Fruit fly (Drosophila melanogaster): Measurements from ENCODE around the gene CG14770.

The CG14770 gene

DNA sequence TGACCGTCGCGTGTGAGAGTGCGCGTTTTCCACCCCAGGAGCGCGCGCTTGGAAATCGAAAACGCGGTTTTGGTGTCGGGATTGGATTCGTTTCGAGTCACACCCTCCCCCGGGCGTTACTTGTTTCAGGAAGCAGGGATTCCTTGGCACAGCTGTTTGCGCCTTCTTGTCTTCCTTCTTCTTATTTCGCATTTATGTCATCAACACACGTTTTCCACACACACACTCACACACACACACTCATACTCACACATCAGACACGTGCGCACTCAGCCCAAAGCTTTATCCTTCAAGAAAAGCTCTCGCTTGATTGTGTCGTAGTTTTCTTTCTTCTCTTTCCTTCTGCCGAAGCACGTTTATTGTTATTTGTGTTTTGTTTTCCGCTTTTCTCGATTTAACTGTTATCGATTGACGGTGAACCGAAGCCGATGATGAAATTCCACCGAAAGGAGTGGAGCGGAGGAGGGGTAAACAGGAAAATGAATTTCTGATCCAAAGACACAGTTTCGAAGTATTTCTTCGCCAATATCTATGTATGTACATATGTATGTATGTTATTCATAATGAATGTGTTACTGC lies 12.5 kb downstream of the CG14770 start (continued):
- TF ChIP-seq CG3407 (GFP tag; optimal IDR thresholded peaks at IDR 0.05) (no peak), CG9609 (GFP tag; optimal IDR thresholded peaks at IDR 0.05) (no peak), Dll (GFP tag; IDR thresholded peaks at IDR 0.05; ENCODE audit: partially characterized antibody) (no peak), CG15696 (tag; optimal IDR thresholded peaks at IDR 0.05) (no peak), CG10654 (GFP tag; optimal IDR thresholded peaks at IDR 0.05) (no peak), dysf (GFP tag; IDR thresholded peaks at IDR 0.05) (no peak), Dip2 (GFP tag; IDR thresholded peaks at IDR 0.05) (no peak), Mes4 (GFP tag; optimal IDR thresholded peaks at IDR 0.05) (no peak), CG9932 (GFP tag; IDR thresholded peaks at IDR 0.05) (no peak), jigr1 (GFP tag; IDR thresholded peaks at IDR 0.05) (no peak), cad (GFP tag; optimal IDR thresholded peaks at IDR 0.05) (no peak), CG42726 (GFP tag; IDR thresholded peaks at IDR 0.05; ENCODE audit: partially characterized antibody) (no peak), ewg (GFP tag; optimal IDR thresholded peaks at IDR 0.05) (peak; percentile 30), CG31365 (tag; optimal IDR thresholded peaks at IDR 0.05) (no peak)

DNA sequence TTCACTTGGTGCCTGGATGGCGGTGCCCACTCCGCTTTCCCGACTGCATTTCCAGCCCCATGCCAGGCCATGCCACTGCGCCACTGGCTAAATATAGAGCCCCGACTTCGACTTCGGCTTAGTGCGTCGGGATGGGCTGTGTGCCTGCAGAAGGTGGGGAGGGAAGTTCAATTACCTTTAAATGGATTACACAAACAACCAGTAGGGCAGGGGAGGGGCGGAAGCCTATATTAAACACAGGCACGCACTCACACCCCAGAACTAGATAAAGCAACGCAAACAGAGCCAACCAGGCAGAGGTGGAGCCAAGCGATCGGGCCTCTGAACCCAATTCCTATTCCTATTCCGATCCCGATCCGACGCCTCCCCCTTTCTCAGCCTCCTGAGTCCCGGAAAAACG lies 13.4 kb downstream of the CG14770 start:
- TF ChIP-seq Med (GFP tag) (peak; percentile 40), CG14965 (GFP tag; optimal IDR thresholded peaks at IDR 0.05; ENCODE audit: borderline replicate concordance) (no peak), crol (GFP tag; IDR thresholded peaks at IDR 0.05) (peak; percentile 63), Fer2 (tag; optimal IDR thresholded peaks at IDR 0.05) (no peak), CG17612 (GFP tag; IDR thresholded peaks at IDR 0.05) (no peak), NC2α (GFP tag; optimal IDR thresholded peaks at IDR 0.05) (no peak), CG8359 (GFP tag; optimal IDR thresholded peaks at IDR 0.05; ENCODE audit: borderline replicate concordance) (no peak), ATbp (GFP tag; optimal IDR thresholded peaks at IDR 0.05) (no peak), CG10267 (tag; optimal IDR thresholded peaks at IDR 0.05) (no peak)

DNA sequence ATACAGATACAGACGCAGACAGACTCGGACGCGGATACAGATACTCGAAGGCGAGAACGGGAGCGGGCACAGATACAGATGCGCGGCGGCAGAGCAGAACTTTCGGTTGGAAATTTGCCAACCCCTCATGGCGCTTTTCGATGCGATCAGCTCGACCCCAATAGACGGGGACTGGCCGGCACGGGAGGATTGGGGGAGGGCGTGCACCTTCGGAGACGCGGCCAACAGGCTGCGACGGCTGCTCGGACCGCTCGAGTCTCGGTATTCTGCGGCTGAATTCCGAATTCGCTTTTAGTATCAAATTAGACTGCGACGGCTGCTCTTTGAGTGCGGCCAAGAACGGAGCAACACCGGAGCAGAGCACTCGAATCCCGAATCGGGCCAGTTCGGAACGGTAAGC lies 15.2 kb downstream of the CG14770 start:
- TF ChIP-seq dysf (GFP tag; IDR thresholded peaks at IDR 0.05): no peak
- no peak for TF ChIP-seq H2.0 (GFP tag; IDR thresholded peaks at IDR 0.05)
- TF ChIP-seq CG12769 (tag; optimal IDR thresholded peaks at IDR 0.05): peak; percentile 82
- no peak for TF ChIP-seq Rfx (GFP tag; IDR thresholded peaks at IDR 0.05)
- TF ChIP-seq Poxn (GFP tag; IDR thresholded peaks at IDR 0.05): no peak
- TF ChIP-seq CG6654 (GFP tag; optimal IDR thresholded peaks at IDR 0.05): no peak
- peak; percentile 21 for TF ChIP-seq Med (GFP tag)
- no peak for TF ChIP-seq NFAT (GFP tag; IDR thresholded peaks at IDR 0.05)
- TF ChIP-seq sd (tag; optimal IDR thresholded peaks at IDR 0.05): no peak
- TF ChIP-seq sens (GFP tag): peak; percentile 19
- no peak for TF ChIP-seq Stat92E (GFP tag; optimal IDR thresholded peaks at IDR 0.05)
- TF ChIP-seq wdn (GFP tag; IDR thresholded peaks at IDR 0.05): no peak
- no peak for TF ChIP-seq Awh (GFP tag; IDR thresholded peaks at IDR 0.05)
- no peak for TF ChIP-seq knrl (GFP tag; IDR thresholded peaks at IDR 0.05; ENCODE audit: partially characterized antibody)
- no peak for TF ChIP-seq ara (GFP tag; IDR thresholded peaks at IDR 0.05)
- peak; percentile 61 for TF ChIP-seq Deaf1 (tag; optimal IDR thresholded peaks at IDR 0.05)
- no peak for TF ChIP-seq CG9932 (GFP tag; IDR thresholded peaks at IDR 0.05)
